Fruit fly (Drosophila melanogaster): ENCODE data around the gene dj.

dj gene

DNA sequence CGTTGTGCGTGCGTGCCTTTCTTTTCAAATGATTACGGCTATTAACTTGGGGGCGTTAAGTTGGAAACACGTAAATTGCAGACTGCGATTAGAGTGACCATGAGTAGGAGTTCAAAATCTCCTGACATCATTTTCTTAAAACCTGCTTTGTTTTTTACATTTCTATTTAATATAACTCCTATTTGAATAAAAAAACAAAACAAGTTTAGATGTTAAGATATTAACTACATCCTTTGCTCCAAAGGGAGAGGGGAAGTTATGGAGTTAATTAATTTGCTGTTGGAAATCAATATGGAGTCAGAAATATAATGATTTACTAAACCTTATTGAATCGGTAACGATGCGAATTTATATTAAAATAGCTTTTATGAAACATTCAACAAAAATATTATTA is 26.9 kb downstream of the dj start, which contains the start of gene Tailor:
Tailor (minus strand) TSS at position 101 of the 394 bp plus-strand sequence.
- no peak for TF ChIP-seq CG8359 (GFP tag; optimal IDR thresholded peaks at IDR 0.05; ENCODE audit: borderline replicate concordance)
- TF ChIP-seq Hmx (GFP tag; optimal IDR thresholded peaks at IDR 0.05), result peak; percentile 1
- no peak for TF ChIP-seq CG5245 (GFP tag; optimal IDR thresholded peaks at IDR 0.05)
- TF ChIP-seq CG2129 (GFP tag; IDR thresholded peaks at IDR 0.05; ENCODE audit: partially characterized antibody), result no peak

DNA sequence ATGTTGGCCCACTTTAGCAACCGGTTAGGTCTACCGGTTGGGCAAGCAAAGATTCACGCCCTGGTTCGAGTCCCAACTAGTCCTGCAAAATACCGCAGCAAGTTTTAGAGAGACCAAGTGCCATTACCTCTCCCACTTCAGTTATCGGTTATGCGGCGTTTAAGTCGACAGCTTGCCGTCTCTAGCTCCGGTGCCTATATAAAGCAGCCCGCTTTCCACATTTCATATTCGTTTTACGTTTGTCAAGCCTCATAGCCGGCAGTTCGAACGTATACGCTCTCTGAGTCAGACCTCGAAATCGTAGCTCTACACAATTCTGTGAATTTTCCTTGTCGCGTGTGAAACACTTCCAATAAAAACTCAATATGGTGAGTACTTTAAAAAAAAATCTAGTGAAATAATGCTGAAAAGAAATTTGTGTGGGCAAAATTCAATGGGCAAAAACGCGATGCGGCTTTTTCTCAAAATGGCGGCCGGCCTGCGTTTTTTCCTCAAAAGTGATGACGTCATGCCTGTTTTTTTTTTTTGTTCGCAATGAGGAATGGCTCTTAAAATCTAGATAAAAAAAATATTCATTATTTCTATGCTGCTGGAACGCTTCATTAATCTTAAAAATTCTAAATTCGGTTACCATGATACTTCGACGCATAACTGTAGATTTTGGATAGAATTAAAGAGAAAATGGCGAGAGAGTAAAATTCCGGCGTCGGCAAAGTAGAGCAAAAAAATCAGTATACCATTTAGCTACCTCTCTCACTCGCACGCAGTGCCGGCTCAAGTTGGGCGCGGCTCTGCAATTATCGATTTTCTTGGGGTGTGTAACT is 27.5 kb downstream of the dj start, which contains the start of gene alphaTub84B:
alphaTub84B (plus strand) TSS at position 223 of the 824 bp plus-strand sequence.
- TF ChIP-seq Dip3 (GFP tag; optimal IDR thresholded peaks at IDR 0.05) (peak; percentile 33), chn (GFP tag; optimal IDR thresholded peaks at IDR 0.05) (peak; percentile 48), Jarid2 (GFP tag; optimal IDR thresholded peaks at IDR 0.05) (peak; percentile 89), CG18764 (GFP tag; optimal IDR thresholded peaks at IDR 0.05) (peak; percentile 10), B-H1 (GFP tag; IDR thresholded peaks at IDR 0.05) (no peak; the same call in 2 of the 3 replicates), Fer2 (tag; optimal IDR thresholded peaks at IDR 0.05) (peak; percentile 6), jing (GFP tag; optimal IDR thresholded peaks at IDR 0.05) (no peak), hbn (GFP tag; IDR thresholded peaks at IDR 0.05; ENCODE audit: partially characterized antibody) (no peak), dan (GFP tag; IDR thresholded peaks at IDR 0.05) (no peak), CG1647 (GFP tag; optimal IDR thresholded peaks at IDR 0.05) (peak; percentile 79), lbe (GFP tag; optimal IDR thresholded peaks at IDR 0.05) (peak; percentile 57), cg (GFP tag; optimal IDR thresholded peaks at IDR 0.05) (no peak), Hr51 (GFP tag; optimal IDR thresholded peaks at IDR 0.05) (peak; percentile 20 to 83), CG15514 (GFP tag; optimal IDR thresholded peaks at IDR 0.05) (peak; percentile 62), eyg (GFP tag; optimal IDR thresholded peaks at IDR 0.05) (peak; percentile 80), danr (GFP tag; IDR thresholded peaks at IDR 0.05) (no peak), slbo (GFP tag; IDR thresholded peaks at IDR 0.05) (peak; percentile 67), CG17359 (tag; optimal IDR thresholded peaks at IDR 0.05) (peak; percentile 70), ATbp (GFP tag; optimal IDR thresholded peaks at IDR 0.05) (peak; percentile 11), mirr (GFP tag; optimal IDR thresholded peaks at IDR 0.05) (peak; percentile 81), CG9727 (GFP tag; optimal IDR thresholded peaks at IDR 0.05) (peak; percentile 58), unpg (GFP tag; optimal IDR thresholded peaks at IDR 0.05) (peak; percentile 43), Sin3A (optimal IDR thresholded peaks at IDR 0.05) (peak; percentile 24), run (tag; optimal IDR thresholded peaks at IDR 0.05) (peak; percentile 2), dysf (GFP tag; IDR thresholded peaks at IDR 0.05) (0 out of 3 replicates have a peak, but pooled peaks have one; percentile 22), NK7.1 (GFP tag; optimal IDR thresholded peaks at IDR 0.05) (peak; percentile 55), CG11695 (GFP tag; IDR thresholded peaks at IDR 0.05) (no peak), CG7271 (tag; optimal IDR thresholded peaks at IDR 0.05) (peak; percentile 35), CG1603 (tag; optimal IDR thresholded peaks at IDR 0.05) (peak; percentile 81), esg (GFP tag; conservative IDR thresholded peaks at IDR 0.05) (no peak), CG7839 (tag; optimal IDR thresholded peaks at IDR 0.05) (peak; percentile 56), CG3407 (GFP tag; optimal IDR thresholded peaks at IDR 0.05) (peak; percentile 68), slp2 (GFP tag; optimal IDR thresholded peaks at IDR 0.05) (peak; percentile 30), CG12104 (GFP tag; optimal IDR thresholded peaks at IDR 0.05) (no peak), Nf-YC (tag; optimal IDR thresholded peaks at IDR 0.05) (peak; percentile 43), CG14050 (GFP tag; IDR thresholded peaks at IDR 0.05) (peak; percentile 25; the same call in 1 of the 3 replicates), CG8765 (GFP tag; IDR thresholded peaks at IDR 0.05) (no peak), CG6175 (GFP tag; IDR thresholded peaks at IDR 0.05) (0 out of 3 replicates have a peak, but pooled peaks have one; percentile 67), dimm (GFP tag; IDR thresholded peaks at IDR 0.05) (no peak), Bteb2 (GFP tag; optimal IDR thresholded peaks at IDR 0.05) (peak; percentile 22), CG43689 (GFP tag; IDR thresholded peaks at IDR 0.05) (no peak), Atf3 (GFP tag; optimal IDR thresholded peaks at IDR 0.05) (peak; percentile 83), MESR4 (GFP tag; optimal IDR thresholded peaks at IDR 0.05) (peak; percentile 95)
